Fruit fly (Drosophila melanogaster) whole organism, embryonic: ENCODE data around the gene CG34284.

Experiments used
- CG11085 ChIP-seq: fragments of 200-800 bp; sonication (Bioruptor generic); IDR thresholded peaks from 2 replicates; pipeline ENCODE4 v1.3.6; 2022; ENCODE audit warnings: missing biosample characterization, missing genetic modification characterization
- CG11398 ChIP-seq: fragments of 200-800 bp; sonication (Bioruptor generic); optimal IDR thresholded peaks from 2 replicates; lab custom pipeline; 2016; ENCODE audit warnings: missing biosample characterization, missing genetic modification characterization
- CG12219 ChIP-seq: fragments of 200-800 bp; sonication (Bioruptor generic); optimal IDR thresholded peaks from 3 replicates; lab custom pipeline; 2018; ENCODE audit warnings: missing biosample characterization, mild to moderate bottlenecking, missing genetic modification characterization
- CG12236 ChIP-seq: fragments of 200-800 bp; sonication (Bioruptor generic); optimal IDR thresholded peaks from 2 replicates; lab custom pipeline; 2016; ENCODE audit warnings: missing biosample characterization, missing genetic modification characterization
- CG12299 ChIP-seq: fragments of 200-800 bp; sonication (Bioruptor generic); optimal IDR thresholded peaks from 2 replicates; lab custom pipeline; 2018; ENCODE audit warnings: missing biosample characterization, mild to moderate bottlenecking, missing genetic modification characterization
- CG12769 ChIP-seq: fragments of 200-800 bp; sonication (Bioruptor generic); optimal IDR thresholded peaks from 2 replicates; lab custom pipeline; 2019; ENCODE audit warnings: missing biosample characterization, mild to moderate bottlenecking, missing genetic modification characterization, moderate library complexity
- CG13775 ChIP-seq: fragments of 200-800 bp; sonication (Bioruptor generic); optimal IDR thresholded peaks from 3 replicates; lab custom pipeline; 2017; ENCODE audit warnings: missing biosample characterization, mild to moderate bottlenecking, missing genetic modification characterization
- CG1603 ChIP-seq: fragments of 200-800 bp; sonication (Bioruptor generic); optimal IDR thresholded peaks from 2 replicates; lab custom pipeline; 2019; ENCODE audit warnings: missing biosample characterization, mild to moderate bottlenecking, missing genetic modification characterization, moderate library complexity
- CG17359 ChIP-seq: fragments of 200-800 bp; sonication (Bioruptor generic); optimal IDR thresholded peaks from 3 replicates; lab custom pipeline; 2018; ENCODE audit warnings: missing biosample characterization, mild to moderate bottlenecking, missing genetic modification characterization, moderate library complexity
- CG18619 ChIP-seq: fragments of 200-800 bp; sonication (Bioruptor generic); optimal IDR thresholded peaks from 3 replicates; lab custom pipeline; 2017; ENCODE audit warnings: missing biosample characterization, mild to moderate bottlenecking, missing genetic modification characterization
- CG2129 ChIP-seq: fragments of 200-800 bp; sonication (Bioruptor generic); IDR thresholded peaks from 2 replicates; pipeline ENCODE4 v1.3.6; 2022; ENCODE audit warnings: missing biosample characterization, missing genetic modification characterization; ENCODE audit not compliant: partially characterized antibody
- CG2712 ChIP-seq: fragments of 200-800 bp; optimal IDR thresholded peaks from 3 replicates; lab custom pipeline; 2019; ENCODE audit warnings: missing biosample characterization, mild to moderate bottlenecking, missing genetic modification characterization, moderate library complexity
- CG31441 ChIP-seq: fragments of 200-800 bp; sonication (Bioruptor generic); IDR thresholded peaks from 2 replicates; pipeline ENCODE4 v1.3.6; 2022; ENCODE audit warnings: missing biosample characterization, missing genetic modification characterization
- CG32767 ChIP-seq: fragments of 200-800 bp; sonication (Bioruptor generic); IDR thresholded peaks from 2 replicates; pipeline ENCODE4 v1.3.6; 2022; ENCODE audit warnings: missing biosample characterization, missing genetic modification characterization
- CG4707 ChIP-seq: fragments of 200-800 bp; sonication (Bioruptor generic); optimal IDR thresholded peaks from 2 replicates; lab custom pipeline; 2018; ENCODE audit warnings: missing biosample characterization, mild to moderate bottlenecking, missing genetic modification characterization, moderate library complexity
- CG5180 ChIP-seq: fragments of 200-800 bp; sonication (Bioruptor generic); optimal IDR thresholded peaks from 3 replicates; lab custom pipeline; 2017; ENCODE audit warnings: missing biosample characterization, missing genetic modification characterization, mild to moderate bottlenecking, moderate library complexity, missing genetic modification reagents
- CG5245 ChIP-seq: fragments of 200-800 bp; sonication (Bioruptor generic); optimal IDR thresholded peaks from 3 replicates; lab custom pipeline; 2016; ENCODE audit warnings: missing biosample characterization, missing genetic modification characterization
- CG6175 ChIP-seq: fragments of 200-800 bp; sonication (Bioruptor generic); IDR thresholded peaks from 3 replicates; pipeline ENCODE4 v1.3.6; 2022; ENCODE audit warnings: missing biosample characterization, missing genetic modification characterization
- CG6254 ChIP-seq: fragments of 200-800 bp; sonication (Bioruptor generic); optimal IDR thresholded peaks from 3 replicates; lab custom pipeline; 2017; ENCODE audit warnings: mild to moderate bottlenecking, missing biosample characterization, missing genetic modification reagents, missing genetic modification characterization
- CG6689 ChIP-seq: fragments of 200-800 bp; sonication (Bioruptor generic); IDR thresholded peaks from 2 replicates; pipeline ENCODE4 v1.3.6; 2022; ENCODE audit warnings: missing biosample characterization, missing genetic modification characterization
- CG7372 ChIP-seq: fragments of 200-800 bp; sonication (Bioruptor generic); IDR thresholded peaks from 2 replicates; pipeline ENCODE4 v1.3.6; 2022; ENCODE audit warnings: missing biosample characterization, missing genetic modification characterization
- CG7745 ChIP-seq: fragments of 200-800 bp; sonication (Bioruptor generic); optimal IDR thresholded peaks from 2 replicates; lab custom pipeline; 2018; ENCODE audit warnings: missing biosample characterization, mild to moderate bottlenecking, missing genetic modification characterization, moderate library complexity
- CG7786 ChIP-seq: fragments of 200-800 bp; sonication (Bioruptor generic); optimal IDR thresholded peaks from 2 replicates; lab custom pipeline; 2016; ENCODE audit warnings: missing biosample characterization, missing genetic modification characterization
- CG8089 ChIP-seq: fragments of 200-800 bp; sonication (Bioruptor generic); optimal IDR thresholded peaks from 3 replicates; lab custom pipeline; 2016; ENCODE audit warnings: missing biosample characterization, missing genetic modification characterization
- CG9876 ChIP-seq: fragments of 200-800 bp; sonication (Bioruptor generic); optimal IDR thresholded peaks from 2 replicates; lab custom pipeline; 2016; ENCODE audit warnings: missing biosample characterization, missing genetic modification characterization
- Dek ChIP-seq: fragments of 200-800 bp; sonication (Bioruptor generic); optimal IDR thresholded peaks from 3 replicates; lab custom pipeline; 2019; ENCODE audit warnings: missing biosample characterization, mild to moderate bottlenecking, missing genetic modification characterization, moderate library complexity
- Dfd ChIP-seq, 2 experiments: fragments of >200 bp; optimal IDR thresholded peaks; 2 replicates each; lab custom pipeline; 2017; ENCODE audit warnings: missing biosample characterization in 2 of 2, missing genetic modification characterization in 2 of 2
- Dip2 ChIP-seq: fragments of 200-800 bp; sonication (Bioruptor generic); IDR thresholded peaks from 2 replicates; pipeline ENCODE4 v1.3.6; 2022; ENCODE audit warnings: missing biosample characterization, missing genetic modification characterization
- Dll ChIP-seq: fragments of 200-800 bp; sonication (Bioruptor generic); IDR thresholded peaks from 4 replicates; pipeline ENCODE4 v1.3.6; 2022; ENCODE audit warnings: missing biosample characterization, missing genetic modification characterization; ENCODE audit not compliant: partially characterized antibody
- Med ChIP-seq: fragments of 200-800 bp; sonication (Bioruptor generic); peaks from one replicate; lab custom pipeline; 2016; ENCODE audit warnings: missing biosample characterization, missing genetic modification characterization, mild to moderate bottlenecking, inconsistent platforms, moderate library complexity
- Mes4 ChIP-seq: fragments of 200-800 bp; sonication (Bioruptor generic); optimal IDR thresholded peaks from 2 replicates; lab custom pipeline; 2016; ENCODE audit warnings: missing biosample characterization, missing genetic modification characterization
- NK7.1 ChIP-seq: fragments of 200-800 bp; sonication (Bioruptor generic); optimal IDR thresholded peaks from 3 replicates; lab custom pipeline; 2016; ENCODE audit warnings: missing biosample characterization, missing genetic modification characterization
- Six4 ChIP-seq: fragments of 200-800 bp; sonication (Bioruptor generic); optimal IDR thresholded peaks from 2 replicates; lab custom pipeline; 2016; ENCODE audit warnings: missing biosample characterization, missing genetic modification characterization
- Ssrp ChIP-seq: fragments of 200-800 bp; sonication (Bioruptor generic); optimal IDR thresholded peaks from 2 replicates; lab custom pipeline; 2018; ENCODE audit warnings: missing biosample characterization, mild to moderate bottlenecking, missing genetic modification characterization, moderate library complexity
- ac ChIP-seq: fragments of 200-800 bp; sonication (Bioruptor generic); optimal IDR thresholded peaks from 3 replicates; lab custom pipeline; 2017; ENCODE audit warnings: missing biosample characterization, mild to moderate bottlenecking, missing genetic modification characterization
- bbx ChIP-seq: fragments of 200-800 bp; sonication (Bioruptor generic); IDR thresholded peaks from 2 replicates; pipeline ENCODE4 v1.3.6; 2022; ENCODE audit warnings: missing biosample characterization, missing genetic modification characterization; ENCODE audit not compliant: partially characterized antibody
- bigmax ChIP-seq: fragments of 200-800 bp; sonication (Bioruptor generic); optimal IDR thresholded peaks from 2 replicates; lab custom pipeline; 2018; ENCODE audit warnings: missing biosample characterization, mild to moderate bottlenecking, missing genetic modification characterization
- chinmo ChIP-seq: fragments of 200-800 bp; sonication (Bioruptor generic); IDR thresholded peaks from 4 replicates; pipeline ENCODE4 v1.3.6; 2022; ENCODE audit warnings: missing biosample characterization, missing genetic modification characterization; ENCODE audit not compliant: partially characterized antibody
- esg ChIP-seq: fragments of 200-800 bp; sonication (Bioruptor generic); conservative IDR thresholded peaks from 2 replicates; pipeline ENCODE4 v1.3.6; 2022; ENCODE audit warnings: missing biosample characterization, missing genetic modification characterization
- eyg ChIP-seq: fragments of 200-800 bp; sonication (Bioruptor generic); optimal IDR thresholded peaks from 3 replicates; lab custom pipeline; 2016; ENCODE audit warnings: missing biosample characterization, missing genetic modification characterization
- gcm2 ChIP-seq: fragments of 200-800 bp; sonication (Bioruptor generic); optimal IDR thresholded peaks from 2 replicates; lab custom pipeline; 2016; ENCODE audit warnings: missing biosample characterization, missing genetic modification characterization
- lilli ChIP-seq: fragments of 200-800 bp; sonication (Bioruptor generic); optimal IDR thresholded peaks from 3 replicates; lab custom pipeline; 2016; ENCODE audit warnings: missing biosample characterization, missing genetic modification characterization
- nom ChIP-seq: fragments of 200-800 bp; sonication (Bioruptor generic); optimal IDR thresholded peaks from 2 replicates; lab custom pipeline; 2017; ENCODE audit warnings: missing biosample characterization, missing genetic modification characterization, mild to moderate bottlenecking, moderate library complexity, missing genetic modification reagents
- repo ChIP-seq: fragments of 200-800 bp; sonication (Bioruptor generic); optimal IDR thresholded peaks from 2 replicates; lab custom pipeline; 2016; ENCODE audit warnings: missing biosample characterization, missing genetic modification characterization
- tio ChIP-seq: fragments of 200-800 bp; sonication (Bioruptor generic); optimal IDR thresholded peaks from 2 replicates; lab custom pipeline; 2017; ENCODE audit warnings: missing biosample characterization, missing genetic modification characterization, inconsistent platforms
- trh ChIP-seq: fragments of 200-800 bp; sonication (Bioruptor generic); optimal IDR thresholded peaks from 2 replicates; lab custom pipeline; 2016; ENCODE audit warnings: missing biosample characterization, missing genetic modification characterization
- tup ChIP-seq: fragments of 200-800 bp; sonication (Bioruptor generic); optimal IDR thresholded peaks from 2 replicates; lab custom pipeline; 2016; ENCODE audit warnings: missing biosample characterization, mild to moderate bottlenecking, missing genetic modification characterization, moderate library complexity
- wdn ChIP-seq: fragments of 200-800 bp; sonication (Bioruptor generic); IDR thresholded peaks from 2 replicates; pipeline ENCODE4 v1.3.6; 2022; ENCODE audit warnings: missing biosample characterization, missing genetic modification characterization
- zen ChIP-seq: fragments of 200-800 bp; sonication (Bioruptor generic); optimal IDR thresholded peaks from 3 replicates; lab custom pipeline; 2018; ENCODE audit warnings: missing biosample characterization, mild to moderate bottlenecking, missing genetic modification characterization, moderate library complexity

The CG34284 gene

DNA sequence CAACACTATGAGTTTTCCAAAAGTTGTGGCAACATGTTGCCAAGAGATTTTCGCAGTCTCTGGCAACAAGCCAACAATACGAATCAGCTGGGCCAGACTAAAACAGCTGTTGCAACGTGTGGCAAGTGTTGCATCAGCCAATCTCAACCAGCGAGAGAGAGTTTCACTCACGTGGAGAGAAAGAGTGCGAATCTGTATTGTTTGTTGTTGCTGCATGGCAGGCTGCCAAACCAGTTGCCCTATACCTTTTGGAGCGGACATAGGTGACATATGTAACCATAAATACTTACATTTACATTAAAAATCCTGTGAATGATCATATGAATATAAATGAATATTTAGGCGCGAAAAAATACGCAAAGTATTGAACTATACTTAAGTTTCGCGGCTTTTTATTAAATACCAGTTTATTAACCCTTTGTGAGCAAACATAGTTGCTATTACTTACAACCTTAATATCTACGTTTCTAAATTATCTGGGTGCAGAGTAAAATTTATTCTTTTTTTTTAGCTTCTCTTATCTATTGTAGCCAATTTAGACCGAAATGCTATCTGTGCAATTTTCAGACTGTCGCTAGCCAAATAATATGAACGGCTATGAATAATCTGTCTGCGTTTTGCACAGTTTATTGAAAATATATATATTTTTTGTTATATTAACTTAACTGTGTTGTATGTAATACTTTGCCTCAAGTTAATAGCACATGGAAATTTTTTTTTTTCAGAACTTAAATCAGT lies 11.3 kb upstream of the CG34284 start (continued):
- TF ChIP-seq Dll (GFP tag; lab: Robert Waterston, UW) (0 out of 4 replicates have a peak, but pooled peaks have one; percentile 16), CG7786 (GFP tag; lab: Kevin White, UChicago) (no peak), CG11085 (no peak), CG5245 (GFP tag; lab: Kevin White, UChicago) (no peak), Six4 (GFP tag; lab: Kevin White, UChicago) (no peak), CG6254 (no peak), CG12299 (no peak), repo (GFP tag; lab: Kevin White, UChicago) (no peak), CG1603 (tag; lab: Kevin White, UChicago) (peak; percentile 30), CG13775 (GFP tag; lab: Kevin White, UChicago) (peak; percentile 45), CG7372 (no peak), tio (GFP tag; lab: Kevin White, UChicago) (peak; percentile 55), CG17359 (tag; lab: Kevin White, UChicago) (no peak), esg (GFP tag; lab: Robert Waterston, UW) (no peak), nom (GFP tag; lab: Kevin White, UChicago) (peak; percentile 12), CG12769 (tag; lab: Kevin White, UChicago) (no peak), CG9876 (GFP tag; lab: Kevin White, UChicago) (no peak), CG32767 (GFP tag; lab: Robert Waterston, UW) (no peak), CG12236 (GFP tag; lab: Kevin White, UChicago) (no peak), CG6175 (peak; percentile 69; the same call in 1 of the 3 replicates), CG7745 (no peak), CG18619 (GFP tag; lab: Kevin White, UChicago) (no peak), tup (GFP tag; lab: Kevin White, UChicago) (no peak), CG31441 (peak; percentile 32; the same call in 1 of the 2 replicates), Ssrp (peak; percentile 8), lilli (no peak), Mes4 (GFP tag; lab: Kevin White, UChicago) (no peak), wdn (GFP tag; lab: Robert Waterston, UW) (no peak), eyg (no peak), zen (tag; lab: Kevin White, UChicago) (peak; percentile 3), CG2712 (peak; percentile 9), NK7.1 (GFP tag; lab: Kevin White, UChicago) (peak; percentile 7), CG8089 (GFP tag; lab: Kevin White, UChicago) (no peak), Dip2 (GFP tag; lab: Robert Waterston, UW) (no peak), chinmo (peak; percentile 46; the same call in 1 of the 4 replicates), CG11398 (GFP tag; lab: Kevin White, UChicago) (no peak), CG2129 (no peak), bbx (GFP tag; lab: Robert Waterston, UW) (peak; percentile 29; the same call in 1 of the 2 replicates), ac (GFP tag; lab: Kevin White, UChicago) (no peak), trh (GFP tag; lab: Kevin White, UChicago) (no peak), Med (peak; percentile 60), CG5180 (GFP tag; lab: Kevin White, UChicago) (peak; percentile 25), gcm2 (no peak), Dfd (GFP tag; optimal IDR thresholded peaks at IDR 0.05; lab: Kevin White, UChicago) (no peak), bigmax (no peak), CG4707 (GFP tag; lab: Kevin White, UChicago) (no peak), CG12219 (no peak), CG6689 (GFP tag; lab: Robert Waterston, UW) (no peak), Dek (no peak)
